Worm (Caenorhabditis elegans) whole organism, L1 larva: Measurements from ENCODE around the gene F54H12.7.
"Not testable (repeated sequence)": the region's sequence is repeated elsewhere in the genome, so short reads cannot be mapped to it uniquely, and the experiment has no call there.

Experiments
- alr-1 ChIP-seq: fragments of 200-800 bp; sonication (Bioruptor generic); optimal IDR thresholded peaks from 2 replicates; lab custom pipeline; 2018; ENCODE audit warnings: borderline replicate concordance, mild to moderate bottlenecking, missing genetic modification characterization, missing compliant biosample characterization
- blmp-1 ChIP-seq: fragments of 150-350 bp; optimal IDR thresholded peaks from 2 replicates; lab custom pipeline; 2014; ENCODE audit warnings: missing biosample characterization, missing genetic modification characterization
- ceh-8 ChIP-seq: fragments of 200-800 bp; sonication (Bioruptor generic); optimal IDR thresholded peaks from 2 replicates; lab custom pipeline; 2018; ENCODE audit warnings: mild to moderate bottlenecking, missing genetic modification characterization, moderate library complexity, missing compliant biosample characterization
- elt-3 ChIP-seq, 6 experiments: fragments of 150-350 bp in 1 of 6; sonication (generic microtip); optimal IDR thresholded peaks; 2 replicates each; lab custom pipeline; 2017 to 2018; ENCODE audit warnings: missing biosample characterization in 6 of 6, missing genetic modification characterization in 6 of 6, inconsistent platforms in 1 of 6
- lin-13 ChIP-seq: fragments of 150-350 bp; optimal IDR thresholded peaks from 2 replicates; lab custom pipeline; 2014; ENCODE audit warnings: missing biosample characterization, missing genetic modification reagents, missing genetic modification characterization
- lin-35 ChIP-seq, 2 experiments: fragments of 150-350 bp; optimal IDR thresholded peaks; 2 replicates each; lab custom pipeline; 2014; ENCODE audit warnings: missing biosample characterization in 2 of 2, missing genetic modification characterization in 2 of 2, missing genetic modification reagents in 2 of 2
- mef-2 ChIP-seq: fragments of 150-350 bp; optimal IDR thresholded peaks from 2 replicates; lab custom pipeline; 2014; ENCODE audit warnings: missing biosample characterization, missing genetic modification characterization
- unc-98 ChIP-seq: fragments of 200-800 bp; sonication (Bioruptor generic); IDR thresholded peaks from 2 replicates; pipeline ENCODE4 v1.3.6; 2022; ENCODE audit warnings: missing genetic modification characterization, missing compliant biosample characterization

DNA sequence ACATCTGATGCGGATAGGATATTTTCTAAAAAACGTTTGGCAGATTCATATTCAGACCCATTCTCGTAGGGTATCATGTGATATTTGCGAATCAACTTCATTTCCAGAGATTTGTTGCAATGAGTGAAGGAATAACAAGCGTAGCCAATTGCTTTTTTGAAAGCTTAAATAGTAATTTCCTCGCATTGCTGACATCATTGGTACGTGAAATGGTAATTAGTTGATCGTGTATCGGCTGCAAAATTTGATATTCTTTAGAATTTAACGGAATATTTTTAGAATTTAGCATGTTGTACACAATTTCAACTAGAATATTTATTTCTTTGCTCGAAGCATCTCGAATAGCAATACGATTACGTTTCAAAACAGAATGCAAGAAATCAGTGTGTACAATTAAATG, 6.5 kb upstream of the F54H12.7 start, which contains the start of gene F54H12.4:
- not testable (repeated sequence) for TF ChIP-seq unc-98 (GFP tag; lab: Robert Waterston, UW); blmp-1; lin-13; alr-1 (tag; lab: Kevin White, UChicago); elt-3 (tag; optimal IDR thresholded peaks at IDR 0.05; lab: Kevin White, UChicago); mef-2 (tag; lab: Kevin White, UChicago); ceh-8 (GFP tag; lab: Kevin White, UChicago); lin-35 (GFP tag; optimal IDR thresholded peaks at IDR 0.05; lab: Kevin White, UChicago)
